Worm (Caenorhabditis elegans): Measurements from ENCODE around the gene oac-22.

oac-22 gene

ce11 chrIV:3914462-3914861 is 29.0 kb downstream of the oac-22 start, which contains the start of gene F56D6.19:
F56D6.19 (plus strand) TSS chrIV:3914762.
- no peak for TF ChIP-seq bed-3 (GFP tag; optimal IDR thresholded peaks at IDR 0.05)
- TF ChIP-seq M03D4.4 (tag; optimal IDR thresholded peaks at IDR 0.05), result no peak
- no peak for TF ChIP-seq mep-1 (tag; optimal IDR thresholded peaks at IDR 0.05)
- TF ChIP-seq unc-120 (tag; optimal IDR thresholded peaks at IDR 0.05; ENCODE audit: poor library complexity, severe bottlenecking), result no peak
- TF ChIP-seq cnd-1 (tag; optimal IDR thresholded peaks at IDR 0.05), result no peak
- TF ChIP-seq ham-2 (GFP tag; optimal IDR thresholded peaks at IDR 0.05), result no peak
- no peak for TF ChIP-seq blmp-1 (tag; optimal IDR thresholded peaks at IDR 0.05)
- no peak for TF ChIP-seq sptf-1 (tag; optimal IDR thresholded peaks at IDR 0.05)
- TF ChIP-seq unc-39 (tag; optimal IDR thresholded peaks at IDR 0.05), result no peak

- no peak for TF ChIP-seq ham-2 (GFP tag; optimal IDR thresholded peaks at IDR 0.05)
- TF ChIP-seq lin-13 (tag; optimal IDR thresholded peaks at IDR 0.05), result no peak
- no peak for TF ChIP-seq mls-2 (tag; optimal IDR thresholded peaks at IDR 0.05)
- TF ChIP-seq nhr-2 (tag; optimal IDR thresholded peaks at IDR 0.05), result no peak
- no peak for TF ChIP-seq ceh-39 (tag; optimal IDR thresholded peaks at IDR 0.05)
- TF ChIP-seq mab-5 (tag; optimal IDR thresholded peaks at IDR 0.05), result no peak
- TF ChIP-seq ztf-11 (tag; optimal IDR thresholded peaks at IDR 0.05), result no peak
- no peak for TF ChIP-seq sem-2 (GFP tag; optimal IDR thresholded peaks at IDR 0.05)
- TF ChIP-seq nhr-28 (tag; optimal IDR thresholded peaks at IDR 0.05), result no peak
- TF ChIP-seq nhr-237 (tag; optimal IDR thresholded peaks at IDR 0.05), result no peak
- TF ChIP-seq hlh-1 (tag; optimal IDR thresholded peaks at IDR 0.05), result no peak
- TF ChIP-seq drap-1 (GFP tag; optimal IDR thresholded peaks at IDR 0.05), result no peak
- no peak for TF ChIP-seq bed-3 (GFP tag; optimal IDR thresholded peaks at IDR 0.05)
- no peak for TF ChIP-seq elt-1 (tag; optimal IDR thresholded peaks at IDR 0.05; ENCODE audit: borderline replicate concordance, insufficient read depth)
- no peak for TF ChIP-seq tbx-8 (GFP tag; optimal IDR thresholded peaks at IDR 0.05)
- no peak for TF ChIP-seq M03D4.4 (tag; optimal IDR thresholded peaks at IDR 0.05)
- TF ChIP-seq blmp-1 (tag; optimal IDR thresholded peaks at IDR 0.05), result no peak
- TF ChIP-seq unc-39 (tag; optimal IDR thresholded peaks at IDR 0.05), result no peak
- no peak for TF ChIP-seq snpc-4 (tag; optimal IDR thresholded peaks at IDR 0.05)
- no peak for TF ChIP-seq flh-1 (GFP tag; optimal IDR thresholded peaks at IDR 0.05)
Observed at ce11 chrIV:3915296-3915695, 29.8 kb downstream of the oac-22 start, which contains the start of gene srz-20. srz-20 (plus strand) TSS chrIV:3915596.

ce11 chrIV:3917405-3917804 is 31.9 kb downstream of the oac-22 start, which contains the start of gene F56D6.14:
F56D6.14 (plus strand) TSS chrIV:3917705.
- TF ChIP-seq blmp-1 (tag; optimal IDR thresholded peaks at IDR 0.05) (no peak), lin-13 (tag; optimal IDR thresholded peaks at IDR 0.05) (no peak), ham-2 (GFP tag; optimal IDR thresholded peaks at IDR 0.05) (no peak), cnd-1 (tag; optimal IDR thresholded peaks at IDR 0.05) (no peak), unc-120 (tag; optimal IDR thresholded peaks at IDR 0.05; ENCODE audit: poor library complexity, severe bottlenecking) (no peak), sem-2 (GFP tag; optimal IDR thresholded peaks at IDR 0.05) (no peak), sptf-1 (tag; optimal IDR thresholded peaks at IDR 0.05) (no peak), ceh-83 (GFP tag; optimal IDR thresholded peaks at IDR 0.05) (no peak), mab-5 (tag; optimal IDR thresholded peaks at IDR 0.05) (no peak), ceh-43 (GFP tag; optimal IDR thresholded peaks at IDR 0.05) (no peak)

- TF ChIP-seq nhr-2 (tag; optimal IDR thresholded peaks at IDR 0.05) (no peak), hlh-1 (tag; optimal IDR thresholded peaks at IDR 0.05) (no peak), flh-1 (GFP tag; optimal IDR thresholded peaks at IDR 0.05) (no peak), tbx-8 (GFP tag; optimal IDR thresholded peaks at IDR 0.05) (no peak), cnd-1 (tag; optimal IDR thresholded peaks at IDR 0.05) (no peak), lin-32 (GFP tag; optimal IDR thresholded peaks at IDR 0.05) (no peak), drap-1 (GFP tag; optimal IDR thresholded peaks at IDR 0.05) (no peak), elt-1 (tag; optimal IDR thresholded peaks at IDR 0.05; ENCODE audit: borderline replicate concordance, insufficient read depth) (no peak), unc-62 (GFP tag; optimal IDR thresholded peaks at IDR 0.05) (no peak), blmp-1 (tag; optimal IDR thresholded peaks at IDR 0.05) (no peak), ceh-43 (GFP tag; optimal IDR thresholded peaks at IDR 0.05) (no peak), unc-39 (tag; optimal IDR thresholded peaks at IDR 0.05) (no peak), pha-4 (tag; optimal IDR thresholded peaks at IDR 0.05) (no peak), nhr-76 (tag; optimal IDR thresholded peaks at IDR 0.05) (no peak), bed-3 (GFP tag; optimal IDR thresholded peaks at IDR 0.05) (no peak), sptf-1 (tag; optimal IDR thresholded peaks at IDR 0.05) (no peak), unc-120 (tag; optimal IDR thresholded peaks at IDR 0.05; ENCODE audit: poor library complexity, severe bottlenecking) (no peak), lsy-2 (tag; optimal IDR thresholded peaks at IDR 0.05) (no peak)
Observed at ce11 chrIV:3918160-3918559, 32.7 kb downstream of the oac-22 start, which contains the start of gene F56D6.23. F56D6.23 (plus strand) TSS chrIV:3918460.
